Fruit fly (Drosophila melanogaster) whole organism, embryonic: ENCODE results near the gene Nup98-96.
A peak's percentile ranks its signal among the peaks of the same experiment; 100 is the strongest.

Experiments
- Atf-2 ChIP-seq: fragments of 200-800 bp; sonication (Bioruptor generic); optimal IDR thresholded peaks from 2 replicates; lab custom pipeline; 2016; ENCODE audit warnings: missing biosample characterization, missing genetic modification characterization
- B-H2 ChIP-seq: fragments of 200-800 bp; sonication (Bioruptor generic); optimal IDR thresholded peaks from 2 replicates; lab custom pipeline; 2018; ENCODE audit warnings: missing biosample characterization, mild to moderate bottlenecking, missing genetic modification characterization
- CG11085 ChIP-seq: fragments of 200-800 bp; sonication (Bioruptor generic); IDR thresholded peaks from 2 replicates; pipeline ENCODE4 v1.3.6; 2022; ENCODE audit warnings: missing biosample characterization, missing genetic modification characterization
- CG11247 ChIP-seq: fragments of 200-800 bp; sonication (Bioruptor generic); IDR thresholded peaks from 2 replicates; pipeline ENCODE4 v1.3.6; 2022; ENCODE audit warnings: missing biosample characterization, missing genetic modification characterization
- CG11723 ChIP-seq: fragments of 200-800 bp; sonication (Bioruptor generic); optimal IDR thresholded peaks from 2 replicates; lab custom pipeline; 2017; ENCODE audit warnings: missing biosample characterization, mild to moderate bottlenecking, missing genetic modification characterization
- CG12104 ChIP-seq: fragments of 200-800 bp; sonication (Bioruptor generic); optimal IDR thresholded peaks from 3 replicates; lab custom pipeline; 2016; ENCODE audit warnings: missing biosample characterization, missing genetic modification characterization
- CG13296 ChIP-seq: fragments of 200-800 bp; sonication (Bioruptor generic); optimal IDR thresholded peaks from 3 replicates; lab custom pipeline; 2018; ENCODE audit warnings: missing biosample characterization, mild to moderate bottlenecking, missing genetic modification characterization
- CG17186 ChIP-seq: fragments of 200-800 bp; sonication (Bioruptor generic); optimal IDR thresholded peaks from 3 replicates; lab custom pipeline; 2017; ENCODE audit warnings: missing biosample characterization, missing genetic modification reagents, missing genetic modification characterization
- CG17328 ChIP-seq: fragments of 200-800 bp; sonication (Bioruptor generic); IDR thresholded peaks from 2 replicates; pipeline ENCODE4 v1.3.6; 2022; ENCODE audit warnings: missing biosample characterization, missing genetic modification characterization
- CG17802 ChIP-seq: fragments of 200-800 bp; sonication (Bioruptor generic); optimal IDR thresholded peaks from 2 replicates; lab custom pipeline; 2018; ENCODE audit warnings: missing biosample characterization, mild to moderate bottlenecking, missing genetic modification characterization, moderate library complexity
- CG18599 ChIP-seq: fragments of 200-800 bp; sonication (Bioruptor generic); optimal IDR thresholded peaks from 3 replicates; lab custom pipeline; 2017; ENCODE audit warnings: missing biosample characterization, missing genetic modification characterization, mild to moderate bottlenecking, moderate library complexity, missing genetic modification reagents
- CG2678 ChIP-seq: fragments of 200-800 bp; sonication (Bioruptor generic); optimal IDR thresholded peaks from 3 replicates; lab custom pipeline; 2019; ENCODE audit warnings: missing biosample characterization, mild to moderate bottlenecking, missing genetic modification characterization, moderate library complexity
- CG7372 ChIP-seq: fragments of 200-800 bp; sonication (Bioruptor generic); IDR thresholded peaks from 2 replicates; pipeline ENCODE4 v1.3.6; 2022; ENCODE audit warnings: missing biosample characterization, missing genetic modification characterization
- CG7963 ChIP-seq: fragments of 200-800 bp; sonication (Bioruptor generic); IDR thresholded peaks from 3 replicates; pipeline ENCODE4 v1.3.6; 2022; ENCODE audit warnings: missing biosample characterization, missing genetic modification characterization; ENCODE audit not compliant: partially characterized antibody
- CG8290 ChIP-seq, 3 experiments: fragments of 200-800 bp; sonication (Bioruptor generic); optimal IDR thresholded peaks; 2 replicates each; lab custom pipeline; 2016 to 2019; ENCODE audit warnings: missing biosample characterization in 3 of 3, missing genetic modification characterization in 3 of 3, mild to moderate bottlenecking in 2 of 3, moderate library complexity in 1 of 3
- CG9609 ChIP-seq: fragments of 200-800 bp; sonication (Bioruptor generic); optimal IDR thresholded peaks from 3 replicates; lab custom pipeline; 2016; ENCODE audit warnings: missing biosample characterization, missing genetic modification characterization
- CG9727 ChIP-seq: fragments of 200-800 bp; sonication (Bioruptor generic); optimal IDR thresholded peaks from 3 replicates; lab custom pipeline; 2017; ENCODE audit warnings: missing biosample characterization, mild to moderate bottlenecking, missing genetic modification characterization
- D19A ChIP-seq: fragments of 200-800 bp; optimal IDR thresholded peaks from 3 replicates; lab custom pipeline; 2019; ENCODE audit warnings: missing biosample characterization, mild to moderate bottlenecking, missing genetic modification characterization, moderate library complexity
- Doc2 ChIP-seq: fragments of 200-800 bp; sonication (Bioruptor generic); IDR thresholded peaks from 2 replicates; pipeline ENCODE4 v1.3.6; 2022; ENCODE audit warnings: missing biosample characterization, missing genetic modification characterization
- Dp ChIP-seq: fragments of 200-800 bp; sonication (Bioruptor generic); optimal IDR thresholded peaks from 2 replicates; lab custom pipeline; 2018; ENCODE audit warnings: missing biosample characterization, mild to moderate bottlenecking, missing genetic modification characterization, moderate library complexity
- Ets65A ChIP-seq: fragments of 200-800 bp; sonication (Bioruptor generic); peaks from one replicate; lab custom pipeline; 2016; ENCODE audit warnings: missing biosample characterization, missing genetic modification characterization
- Fer3 ChIP-seq: fragments of 200-800 bp; sonication (Bioruptor generic); optimal IDR thresholded peaks from 2 replicates; lab custom pipeline; 2018; ENCODE audit warnings: missing biosample characterization, mild to moderate bottlenecking, missing genetic modification characterization, moderate library complexity
- Gug ChIP-seq: fragments of 200-800 bp; sonication (Bioruptor generic); IDR thresholded peaks from 4 replicates; pipeline ENCODE4 v1.3.6; 2022; ENCODE audit warnings: missing biosample characterization, missing genetic modification characterization
- Hey ChIP-seq: fragments of 200-800 bp; sonication (Bioruptor generic); optimal IDR thresholded peaks from 3 replicates; lab custom pipeline; 2018; ENCODE audit warnings: missing biosample characterization, mild to moderate bottlenecking, missing genetic modification characterization
- Kr ChIP-seq: fragments of 200-800 bp; sonication (Bioruptor generic); optimal IDR thresholded peaks from 2 replicates; lab custom pipeline; 2017; ENCODE audit warnings: missing biosample characterization, mild to moderate bottlenecking, missing genetic modification characterization
- Nf-YC ChIP-seq: fragments of 200-800 bp; optimal IDR thresholded peaks from 3 replicates; lab custom pipeline; 2019; ENCODE audit warnings: missing biosample characterization, mild to moderate bottlenecking, missing genetic modification characterization, moderate library complexity
- Oaz ChIP-seq: fragments of 200-800 bp; sonication (Bioruptor generic); IDR thresholded peaks from 2 replicates; pipeline ENCODE4 v1.3.6; 2022; ENCODE audit warnings: missing biosample characterization, missing genetic modification characterization
- Pdp1 ChIP-seq, 2 experiments: fragments of 200-800 bp; sonication (Bioruptor generic); optimal IDR thresholded peaks; 3 replicates each; lab custom pipeline; 2016; ENCODE audit warnings: missing biosample characterization in 2 of 2, missing genetic modification characterization in 2 of 2, mild to moderate bottlenecking in 1 of 2, moderate library complexity in 1 of 2
- ab ChIP-seq: fragments of 200-800 bp; sonication (Bioruptor generic); optimal IDR thresholded peaks from 2 replicates; lab custom pipeline; 2016; ENCODE audit warnings: missing biosample characterization, missing genetic modification characterization
- bsh ChIP-seq, 2 experiments: fragments of 200-800 bp; sonication (Bioruptor generic); optimal IDR thresholded peaks; 2 replicates each; lab custom pipeline; 2017 to 2018; ENCODE audit warnings: mild to moderate bottlenecking in 2 of 2, missing biosample characterization in 2 of 2, missing genetic modification characterization in 2 of 2, moderate library complexity in 1 of 2
- chinmo ChIP-seq: fragments of 200-800 bp; sonication (Bioruptor generic); IDR thresholded peaks from 4 replicates; pipeline ENCODE4 v1.3.6; 2022; ENCODE audit warnings: missing biosample characterization, missing genetic modification characterization; ENCODE audit not compliant: partially characterized antibody
- chn ChIP-seq: fragments of 200-800 bp; sonication (Bioruptor generic); optimal IDR thresholded peaks from 2 replicates; lab custom pipeline; 2016; ENCODE audit warnings: missing biosample characterization, missing genetic modification characterization
- ems ChIP-seq: fragments of 200-800 bp; sonication (Bioruptor generic); optimal IDR thresholded peaks from 3 replicates; lab custom pipeline; 2016; ENCODE audit warnings: missing biosample characterization, missing genetic modification characterization
- fd96Cb ChIP-seq: fragments of 200-800 bp; sonication (Bioruptor generic); optimal IDR thresholded peaks from 2 replicates; lab custom pipeline; 2018; ENCODE audit warnings: missing biosample characterization, mild to moderate bottlenecking, missing genetic modification characterization, moderate library complexity
- fu2 ChIP-seq: fragments of 200-800 bp; sonication (Bioruptor generic); optimal IDR thresholded peaks from 2 replicates; lab custom pipeline; 2016; ENCODE audit warnings: missing biosample characterization, missing genetic modification characterization
- gce ChIP-seq: fragments of 200-800 bp; sonication (Bioruptor generic); IDR thresholded peaks from 3 replicates; pipeline ENCODE4 v1.3.6; 2022; ENCODE audit warnings: missing biosample characterization, missing genetic modification characterization
- jigr1 ChIP-seq: fragments of 200-800 bp; sonication (Bioruptor generic); IDR thresholded peaks from 3 replicates; pipeline ENCODE4 v1.3.6; 2022; ENCODE audit warnings: missing biosample characterization, missing genetic modification characterization
- kay ChIP-seq: fragments of 200-800 bp; sonication (Bioruptor generic); optimal IDR thresholded peaks from 2 replicates; lab custom pipeline; 2016; ENCODE audit warnings: missing biosample characterization, missing genetic modification characterization
- ken ChIP-seq: fragments of 200-800 bp; sonication (Bioruptor generic); IDR thresholded peaks from 3 replicates; pipeline ENCODE4 v1.3.6; 2022; ENCODE audit warnings: missing biosample characterization, missing genetic modification characterization
- maf-S ChIP-seq: fragments of 200-800 bp; sonication (Bioruptor generic); optimal IDR thresholded peaks from 2 replicates; lab custom pipeline; 2016; ENCODE audit warnings: missing biosample characterization, missing genetic modification characterization
- mirr ChIP-seq: fragments of 200-800 bp; sonication (Bioruptor generic); optimal IDR thresholded peaks from 3 replicates; lab custom pipeline; 2018; ENCODE audit warnings: missing biosample characterization, mild to moderate bottlenecking, missing genetic modification characterization
- nom ChIP-seq: fragments of 200-800 bp; sonication (Bioruptor generic); optimal IDR thresholded peaks from 2 replicates; lab custom pipeline; 2017; ENCODE audit warnings: missing biosample characterization, missing genetic modification characterization, mild to moderate bottlenecking, moderate library complexity, missing genetic modification reagents
- pb ChIP-seq: fragments of 200-800 bp; sonication (Bioruptor generic); optimal IDR thresholded peaks from 3 replicates; lab custom pipeline; 2016; ENCODE audit warnings: missing biosample characterization, missing genetic modification characterization
- peb ChIP-seq: fragments of 200-800 bp; sonication (Bioruptor generic); IDR thresholded peaks from 2 replicates; pipeline ENCODE4 v1.3.6; 2022; ENCODE audit warnings: missing biosample characterization, missing genetic modification characterization
- pros ChIP-seq: fragments of 200-800 bp; sonication (Bioruptor generic); optimal IDR thresholded peaks from 3 replicates; lab custom pipeline; 2019; ENCODE audit warnings: missing biosample characterization, mild to moderate bottlenecking, missing genetic modification characterization, moderate library complexity
- sd ChIP-seq: fragments of 200-800 bp; sonication (Bioruptor generic); optimal IDR thresholded peaks from 3 replicates; lab custom pipeline; 2018; ENCODE audit warnings: missing biosample characterization, mild to moderate bottlenecking, missing genetic modification characterization, moderate library complexity
- sqz ChIP-seq: fragments of 200-800 bp; sonication (Bioruptor generic); optimal IDR thresholded peaks from 3 replicates; lab custom pipeline; 2018; ENCODE audit warnings: missing biosample characterization, mild to moderate bottlenecking, missing genetic modification characterization
- ssp ChIP-seq: fragments of 200-800 bp; sonication (Bioruptor generic); IDR thresholded peaks from 2 replicates; pipeline ENCODE4 v1.3.6; 2022; ENCODE audit warnings: missing biosample characterization, missing genetic modification characterization
- wdn ChIP-seq: fragments of 200-800 bp; sonication (Bioruptor generic); IDR thresholded peaks from 2 replicates; pipeline ENCODE4 v1.3.6; 2022; ENCODE audit warnings: missing biosample characterization, missing genetic modification characterization
- z ChIP-seq: fragments of 200-800 bp; sonication (Bioruptor generic); IDR thresholded peaks from 3 replicates; pipeline ENCODE4 v1.3.6; 2022; ENCODE audit warnings: missing biosample characterization, missing genetic modification characterization

Nup98-96 gene

dm6 chr3R:23784925-23785680, 3.7 kb upstream of the Nup98-96 start (continued):
- no peak for TF ChIP-seq mirr (GFP tag; lab: Kevin White, UChicago)
- no peak for TF ChIP-seq CG17328 (GFP tag; lab: Robert Waterston, UW)
- TF ChIP-seq chn (GFP tag; lab: Kevin White, UChicago) = no peak
- no peak for TF ChIP-seq CG9609 (GFP tag; lab: Kevin White, UChicago)
- TF ChIP-seq Oaz = no peak
- no peak for TF ChIP-seq ssp (GFP tag; lab: Robert Waterston, UW)
- no peak for TF ChIP-seq CG13296 (GFP tag; lab: Kevin White, UChicago)
- TF ChIP-seq Kr (GFP tag; lab: Kevin White, UChicago) = no peak
- TF ChIP-seq CG11723 (GFP tag; lab: Kevin White, UChicago) = no peak
- peak; percentile 87 for TF ChIP-seq nom (GFP tag; lab: Kevin White, UChicago)
- no peak for TF ChIP-seq gce (GFP tag; lab: Robert Waterston, UW)
- TF ChIP-seq ken (GFP tag; lab: Robert Waterston, UW) = 0 out of 3 replicates have a peak, but pooled peaks have one; percentile 6
- no peak for TF ChIP-seq Fer3 (tag; lab: Kevin White, UChicago)
- TF ChIP-seq ab (GFP tag; lab: Kevin White, UChicago) = no peak
- no peak for TF ChIP-seq CG17802 (tag; lab: Kevin White, UChicago)
- TF ChIP-seq pros (GFP tag; lab: Kevin White, UChicago) = peak; percentile 20
- TF ChIP-seq Hey (tag; lab: Kevin White, UChicago) = no peak
- no peak for TF ChIP-seq jigr1 (GFP tag; lab: Robert Waterston, UW)
- no peak for TF ChIP-seq Doc2
- no peak for TF ChIP-seq peb (GFP tag; lab: Robert Waterston, UW)
- no peak for TF ChIP-seq fd96Cb (tag; lab: Kevin White, UChicago)
- no peak for TF ChIP-seq bsh (GFP tag; optimal IDR thresholded peaks at IDR 0.05; lab: Kevin White, UChicago)
- TF ChIP-seq Gug (GFP tag; lab: Robert Waterston, UW) = no peak
- TF ChIP-seq sd (tag; lab: Kevin White, UChicago) = no peak
- TF ChIP-seq CG9727 (GFP tag; lab: Kevin White, UChicago) = no peak
- TF ChIP-seq B-H2 = no peak
- peak in 1 of 2 experiments; percentile 8 for TF ChIP-seq Pdp1 (GFP tag; optimal IDR thresholded peaks at IDR 0.05; lab: Kevin White, UChicago)
- TF ChIP-seq Dp (GFP tag; lab: Kevin White, UChicago) = no peak
- TF ChIP-seq pb = no peak
- TF ChIP-seq kay = peak; percentile 3
- peak; percentile 27 for TF ChIP-seq D19A (tag; lab: Kevin White, UChicago)
- TF ChIP-seq, all 482 proteins: peak for 10

dm6 chr3R:23783961-23784360, 2.5 kb upstream of the Nup98-96 start:
- TF ChIP-seq wdn (GFP tag; lab: Robert Waterston, UW) (no peak), CG18599 (GFP tag; lab: Kevin White, UChicago) (peak; percentile 62), CG2678 (tag; lab: Kevin White, UChicago) (peak; percentile 80), chinmo (no peak), z (no peak), CG12104 (GFP tag; lab: Kevin White, UChicago) (peak; percentile 25), fu2 (GFP tag; lab: Kevin White, UChicago) (no peak), ems (GFP tag; lab: Kevin White, UChicago) (peak; percentile 71), Atf-2 (GFP tag; lab: Kevin White, UChicago) (peak; percentile 57), CG7372 (GFP tag; lab: Robert Waterston, UW) (no peak), maf-S (GFP tag; lab: Kevin White, UChicago) (no peak), CG11247 (peak; percentile 19; the same call in 1 of the 2 replicates), Ets65A (GFP tag; lab: Kevin White, UChicago) (peak; percentile 95), CG17186 (GFP tag; lab: Kevin White, UChicago) (peak; percentile 30), CG7963 (no peak), CG11085 (GFP tag; lab: Robert Waterston, UW) (no peak), Nf-YC (tag; lab: Kevin White, UChicago) (no peak), CG8290 (GFP tag; optimal IDR thresholded peaks at IDR 0.05; lab: Kevin White, UChicago) (peak; percentile 40), CG8290 (tag; optimal IDR thresholded peaks at IDR 0.05; lab: Kevin White, UChicago) (no peak), sqz (GFP tag; lab: Kevin White, UChicago) (peak; percentile 20)
